Worm (Caenorhabditis elegans): ENCODE data around the gene F09E5.16.
A peak's percentile ranks its signal among the peaks of the same experiment; 100 is the strongest.

Gene F09E5.16

DNA sequence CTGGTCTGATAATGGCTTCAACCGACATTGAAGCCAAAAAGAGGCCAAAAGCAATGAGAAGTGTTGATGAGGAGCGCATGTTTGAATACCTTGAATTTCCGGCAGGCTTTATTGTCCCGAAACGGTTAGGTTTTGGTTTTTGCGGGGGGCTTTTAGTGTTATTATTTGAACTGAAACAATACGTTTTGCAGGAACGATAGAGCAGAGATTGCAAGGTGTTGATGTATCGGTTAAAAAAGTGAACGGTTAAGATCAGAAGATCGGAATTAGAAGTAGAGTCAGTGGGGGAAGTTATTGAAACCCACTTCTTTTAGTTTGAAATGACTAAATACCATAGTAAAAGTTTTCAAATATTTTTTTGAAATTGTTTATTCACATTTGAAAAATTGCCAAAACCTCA, 42.0 kb upstream of the F09E5.16 start, which contains the start of gene clec-141:
TSS of gene clec-141 (minus strand) at position 101 of the 400 bp plus-strand sequence.
- TF ChIP-seq B0261.1 (tag; optimal IDR thresholded peaks at IDR 0.05) (no peak), C17E4.6 (GFP tag; IDR thresholded peaks at IDR 0.05) (no peak), ama-1 (optimal IDR thresholded peaks at IDR 0.05) (no peak), ama-1 (GFP tag; optimal IDR thresholded peaks at IDR 0.05) (no peak), B0035.1 (tag; optimal IDR thresholded peaks at IDR 0.05) (no peak), die-1 (tag; optimal IDR thresholded peaks at IDR 0.05) (no peak), hsf-1 (GFP tag; IDR thresholded peaks at IDR 0.05) (no peak), B0336.3 (GFP tag; IDR thresholded peaks at IDR 0.05) (no peak), nfya-2 (GFP tag; IDR thresholded peaks at IDR 0.05) (no peak), him-1 (tag; optimal IDR thresholded peaks at IDR 0.05) (no peak), dpl-1 (GFP tag; optimal IDR thresholded peaks at IDR 0.05) (no peak), mes-4 (tag; optimal IDR thresholded peaks at IDR 0.05) (no peak), egl-44 (GFP tag; IDR thresholded peaks at IDR 0.05) (no peak), snpc-1.1 (tag; optimal IDR thresholded peaks at IDR 0.05; ENCODE audit: insufficient read depth) (no peak), F22D6.2 (tag; optimal IDR thresholded peaks at IDR 0.05) (no peak), nhr-27 (tag; optimal IDR thresholded peaks at IDR 0.05) (no peak), F10E7.11 (tag; optimal IDR thresholded peaks at IDR 0.05) (no peak), repo-1 (tag; optimal IDR thresholded peaks at IDR 0.05) (no peak), Y95B8A.8 (GFP tag; IDR thresholded peaks at IDR 0.05) (no peak)

DNA sequence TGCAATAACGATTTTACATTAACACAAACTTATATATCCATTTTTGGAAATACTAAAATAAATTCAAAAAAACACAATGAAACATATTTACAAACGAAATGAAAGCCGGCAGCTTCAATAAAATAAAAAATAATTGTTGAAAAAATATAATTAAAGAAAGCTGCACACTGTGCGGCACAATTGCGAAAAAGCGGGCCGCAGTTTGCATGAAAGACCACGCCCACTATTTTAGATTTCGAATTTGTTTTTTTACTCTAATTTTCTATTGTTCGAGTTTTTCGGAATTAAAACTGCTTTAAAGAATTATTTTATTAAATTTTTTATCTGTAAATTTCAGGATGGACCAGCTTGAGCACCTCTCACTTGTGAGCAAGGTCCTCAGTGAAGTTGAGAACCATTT, 33.7 kb upstream of the F09E5.16 start, which contains the start of gene mog-5:
TSS of gene mog-5 (plus strand) at position 338 of the 400 bp plus-strand sequence.
- TF ChIP-seq pha-4 (tag; optimal IDR thresholded peaks at IDR 0.05) (peak; percentile 22), rpc-1 (optimal IDR thresholded peaks at IDR 0.05) (peak; percentile 14), rpc-1 (tag; optimal IDR thresholded peaks at IDR 0.05) (no peak), snpc-1.3 (tag; optimal IDR thresholded peaks at IDR 0.05; ENCODE audit: insufficient read depth) (peak; percentile 23), fkh-3 (tag; optimal IDR thresholded peaks at IDR 0.05) (no peak)

DNA sequence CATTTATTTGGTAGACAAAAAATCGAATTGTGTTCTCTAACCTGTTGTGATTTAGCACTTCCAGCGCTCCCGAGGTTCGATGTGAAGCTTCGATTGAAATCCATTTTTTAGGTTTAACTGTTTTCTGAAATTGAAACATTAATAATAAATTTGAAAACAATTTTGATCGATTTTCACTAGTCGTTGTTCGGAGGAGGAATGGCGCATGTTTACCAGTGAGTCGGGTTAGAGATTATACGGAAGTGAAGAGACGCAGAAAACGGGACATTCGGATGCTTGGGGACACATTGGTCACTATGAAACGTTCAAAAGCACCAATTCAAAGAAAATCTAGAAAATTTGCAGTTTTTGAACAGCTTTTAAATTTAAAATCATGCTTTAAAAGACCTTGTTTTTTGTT, 33.2 kb upstream of the F09E5.16 start, which contains the start of gene fbxl-3:
TSS of gene fbxl-3 (minus strand) at position 124 of the 400 bp plus-strand sequence.
- no peak for TF ChIP-seq cebp-1 (GFP tag; IDR thresholded peaks at IDR 0.05)
- TF ChIP-seq cebp-1 (tag; optimal IDR thresholded peaks at IDR 0.05): no peak
- no peak for TF ChIP-seq B0336.3 (GFP tag; IDR thresholded peaks at IDR 0.05)
- no peak for TF ChIP-seq F33H1.4 (GFP tag; IDR thresholded peaks at IDR 0.05)
- peak; percentile 83; the same call in 1 of the 2 replicates for TF ChIP-seq hmg-1.2 (GFP tag; IDR thresholded peaks at IDR 0.05)
- no peak for TF ChIP-seq C06A6.2 (GFP tag; conservative IDR thresholded peaks at IDR 0.05)
- TF ChIP-seq F39B2.1 (GFP tag; IDR thresholded peaks at IDR 0.05): no peak

DNA sequence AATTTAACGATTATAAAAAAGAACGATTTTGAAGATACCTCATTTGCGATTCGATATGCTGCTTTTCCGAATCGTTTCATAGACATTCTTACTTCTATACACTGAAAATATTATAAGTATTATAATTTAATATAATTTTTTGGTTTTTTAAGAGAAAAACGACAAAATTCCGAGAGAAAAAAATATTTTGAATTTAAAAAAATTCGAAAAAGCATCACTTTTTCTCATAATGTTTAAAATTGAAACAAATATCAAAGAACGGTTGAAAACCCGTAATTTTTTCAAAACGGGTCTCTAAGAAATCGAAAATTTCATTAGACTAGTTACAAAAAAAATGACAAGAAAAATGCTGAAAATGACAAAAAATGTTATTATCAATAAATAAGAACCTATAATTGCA, 30.0 kb upstream of the F09E5.16 start, which contains the start of gene pink-1:
TSS of gene pink-1 (minus strand) at position 101 of the 400 bp plus-strand sequence.
- TF ChIP-seq Y53F4B.3 (GFP tag; IDR thresholded peaks at IDR 0.05) (no peak), C17E4.6 (GFP tag; IDR thresholded peaks at IDR 0.05) (no peak), F57C9.4 (tag; optimal IDR thresholded peaks at IDR 0.05) (no peak)

DNA sequence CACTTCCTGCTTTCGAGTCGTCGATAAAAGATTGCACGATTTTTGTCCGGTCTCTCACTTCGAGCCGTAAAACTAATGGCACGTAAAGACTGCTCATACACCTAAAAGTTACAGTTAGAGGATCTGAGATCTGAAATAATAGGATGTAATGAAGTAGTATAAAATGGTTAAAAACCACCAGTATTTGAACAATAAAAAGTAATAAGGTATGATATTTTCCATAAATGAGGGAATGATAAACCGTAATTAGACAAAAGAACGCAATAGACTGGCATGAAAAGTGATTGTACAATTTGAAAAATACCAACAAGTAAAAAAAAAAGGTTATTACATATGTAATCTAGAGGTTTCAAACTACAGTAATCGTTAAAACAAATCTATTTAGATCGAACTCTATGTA, 27.5 kb upstream of the F09E5.16 start, which contains the start of gene brap-2:
TSS of gene brap-2 (minus strand) at position 101 of the 400 bp plus-strand sequence.
- no peak for TF ChIP-seq aptf-3 (GFP tag; IDR thresholded peaks at IDR 0.05)
- TF ChIP-seq K12H6.12 (tag; optimal IDR thresholded peaks at IDR 0.05): no peak
- TF ChIP-seq rpc-1 (optimal IDR thresholded peaks at IDR 0.05): no peak
- no peak for TF ChIP-seq rpc-1 (tag; optimal IDR thresholded peaks at IDR 0.05)
- TF ChIP-seq Y53G8AR.9 (GFP tag; conservative IDR thresholded peaks at IDR 0.05): no peak
- no peak for TF ChIP-seq F37B4.10 (GFP tag; IDR thresholded peaks at IDR 0.05)
- no peak for TF ChIP-seq nhr-90 (tag; optimal IDR thresholded peaks at IDR 0.05)
- TF ChIP-seq xnd-1 (tag; optimal IDR thresholded peaks at IDR 0.05): no peak
- TF ChIP-seq dox-1 (GFP tag; IDR thresholded peaks at IDR 0.05): no peak
- TF ChIP-seq hmg-20 (GFP tag; IDR thresholded peaks at IDR 0.05): no peak
- no peak for TF ChIP-seq ets-4 (GFP tag; optimal IDR thresholded peaks at IDR 0.05)
- TF ChIP-seq ceh-79 (tag; optimal IDR thresholded peaks at IDR 0.05): no peak
- TF ChIP-seq hrde-1 (tag; optimal IDR thresholded peaks at IDR 0.05; ENCODE audit: borderline replicate concordance): no peak
- TF ChIP-seq bed-2 (GFP tag; IDR thresholded peaks at IDR 0.05): no peak
- no peak for TF ChIP-seq Y67H2A.10 (GFP tag; conservative IDR thresholded peaks at IDR 0.05)
